Worm (Caenorhabditis elegans): ENCODE measurements around the gene nas-12.

DNA sequence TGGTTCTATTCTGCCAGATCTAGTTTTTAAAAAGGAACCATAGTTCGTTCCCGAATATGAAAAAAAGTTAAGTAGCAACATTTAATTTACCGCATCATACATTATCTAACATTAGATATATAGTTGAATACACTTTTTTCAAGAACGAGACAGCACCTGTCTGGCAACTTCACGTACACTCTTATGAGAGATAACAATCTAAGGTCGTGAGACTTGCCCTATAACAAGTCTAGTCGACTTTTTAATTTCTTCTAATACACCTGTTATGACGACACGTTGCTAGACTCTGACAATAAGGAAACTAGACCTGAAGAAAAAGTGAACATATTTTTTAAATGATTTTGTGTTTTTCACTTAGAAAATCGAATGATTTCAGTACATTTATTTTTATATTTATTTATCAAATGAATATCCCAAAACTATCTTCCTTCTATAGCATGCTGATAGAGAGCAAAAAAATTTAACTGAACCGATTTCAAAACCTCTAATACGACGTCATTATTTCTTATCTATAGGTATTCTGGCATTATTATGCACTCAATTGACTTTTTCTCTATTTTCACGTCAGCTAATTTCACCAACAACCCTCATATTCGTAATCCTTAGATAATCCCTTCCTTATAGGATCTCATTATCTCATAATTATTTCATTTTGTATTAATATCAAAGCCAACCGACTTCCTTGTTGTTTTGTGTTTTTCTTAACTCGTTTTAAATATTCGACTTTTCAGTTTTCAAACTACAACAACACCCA, 29.2 kb downstream of the nas-12 start:
- TF ChIP-seq lsy-2 (tag; optimal IDR thresholded peaks at IDR 0.05) (no peak), nhr-237 (tag; optimal IDR thresholded peaks at IDR 0.05) (no peak)
